Worm (Caenorhabditis elegans) whole organism, late embryonic: ENCODE data around the gene Y45F10B.8.
A peak's percentile ranks its signal among the peaks of the same experiment; 100 is the strongest.

Source experiments
- C38D4.7 ChIP-seq: fragments of 200-800 bp; sonication (Bioruptor generic); optimal IDR thresholded peaks from 2 replicates; lab custom pipeline; 2018; ENCODE audit warnings: mild to moderate bottlenecking, missing genetic modification characterization, moderate library complexity, missing compliant biosample characterization
- ama-1 ChIP-seq: fragments of 150-350 bp; optimal IDR thresholded peaks from 2 replicates; lab custom pipeline; 2014
- ceh-14 ChIP-seq: sonication (generic microtip); optimal IDR thresholded peaks from 2 replicates; lab custom pipeline; 2016; ENCODE audit warnings: missing genotype, missing genetic modification characterization, missing compliant biosample characterization
- ceh-19 ChIP-seq: fragments of 200-800 bp; sonication (Bioruptor generic); optimal IDR thresholded peaks from 2 replicates; lab custom pipeline; 2018; ENCODE audit warnings: mild to moderate bottlenecking, missing genetic modification characterization, missing compliant biosample characterization
- ceh-2 ChIP-seq: sonication (generic microtip); optimal IDR thresholded peaks from 2 replicates; lab custom pipeline; 2016; ENCODE audit warnings: missing genotype, missing genetic modification characterization, missing compliant biosample characterization
- ceh-24 ChIP-seq: sonication (generic microtip); optimal IDR thresholded peaks from 2 replicates; lab custom pipeline; 2016; ENCODE audit warnings: mild to moderate bottlenecking, missing genetic modification characterization, missing compliant biosample characterization
- ceh-30 ChIP-seq: fragments of 150-350 bp; optimal IDR thresholded peaks from 2 replicates; lab custom pipeline; 2014; ENCODE audit warnings: missing biosample characterization, missing genetic modification characterization
- ceh-31 ChIP-seq: sonication (generic microtip); optimal IDR thresholded peaks from 2 replicates; lab custom pipeline; 2016; ENCODE audit warnings: missing genetic modification characterization, missing compliant biosample characterization
- ceh-34 ChIP-seq: sonication (generic microtip); optimal IDR thresholded peaks from 2 replicates; lab custom pipeline; 2016; ENCODE audit warnings: mild to moderate bottlenecking, missing genetic modification characterization, missing compliant biosample characterization
- ceh-45 ChIP-seq: fragments of 200-800 bp; sonication (Bioruptor generic); IDR thresholded peaks from 2 replicates; pipeline ENCODE4 v1.3.6; 2022; ENCODE audit warnings: missing genetic modification reagents, missing genetic modification characterization, missing compliant biosample characterization
- ceh-6 ChIP-seq: fragments of 200-800 bp; sonication (Bioruptor generic); optimal IDR thresholded peaks from 2 replicates; lab custom pipeline; 2018; ENCODE audit warnings: mild to moderate bottlenecking, missing genetic modification characterization, missing compliant biosample characterization
- ceh-9 ChIP-seq: sonication (generic microtip); optimal IDR thresholded peaks from 2 replicates; lab custom pipeline; 2016; ENCODE audit warnings: mild to moderate bottlenecking, missing genetic modification characterization, inconsistent platforms, missing compliant biosample characterization
- che-1 ChIP-seq: sonication (generic microtip); optimal IDR thresholded peaks from 2 replicates; lab custom pipeline; 2016; ENCODE audit warnings: mild to moderate bottlenecking, missing genetic modification characterization, missing compliant biosample characterization
- dmd-4 ChIP-seq: sonication (generic microtip); optimal IDR thresholded peaks from 2 replicates; lab custom pipeline; 2016; ENCODE audit warnings: borderline replicate concordance, missing genetic modification characterization, missing compliant biosample characterization
- dve-1 ChIP-seq: sonication (generic microtip); optimal IDR thresholded peaks from 2 replicates; lab custom pipeline; 2017; ENCODE audit warnings: antibody characterized with exemption, mild to moderate bottlenecking, missing genetic modification characterization, missing compliant biosample characterization
- eyg-1 ChIP-seq: sonication (generic microtip); optimal IDR thresholded peaks from 2 replicates; lab custom pipeline; 2016; ENCODE audit warnings: missing genotype, missing genetic modification characterization, missing compliant biosample characterization
- fax-1 ChIP-seq: sonication (generic microtip); optimal IDR thresholded peaks from 2 replicates; lab custom pipeline; 2016; ENCODE audit warnings: missing genotype, missing genetic modification characterization, missing compliant biosample characterization
- fkh-10 ChIP-seq: fragments of 150-350 bp; optimal IDR thresholded peaks from 2 replicates; lab custom pipeline; 2014; ENCODE audit warnings: missing biosample characterization, missing genetic modification reagents, missing genetic modification characterization
- fkh-6 ChIP-seq: sonication (generic microtip); optimal IDR thresholded peaks from 2 replicates; lab custom pipeline; 2016; ENCODE audit warnings: missing genetic modification characterization, missing compliant biosample characterization
- gmeb-2 ChIP-seq: sonication (generic microtip); optimal IDR thresholded peaks from 2 replicates; lab custom pipeline; 2016; ENCODE audit warnings: missing genetic modification characterization, inconsistent platforms, missing compliant biosample characterization
- hlh-30 ChIP-seq: sonication (generic microtip); optimal IDR thresholded peaks from 2 replicates; lab custom pipeline; 2017; ENCODE audit warnings: antibody characterized with exemption, missing genetic modification characterization, missing compliant biosample characterization; ENCODE audit not compliant: insufficient read depth
- hlh-6 ChIP-seq: sonication (generic microtip); optimal IDR thresholded peaks from 2 replicates; lab custom pipeline; 2016; ENCODE audit warnings: missing genotype, missing genetic modification characterization, missing compliant biosample characterization
- lim-6 ChIP-seq: sonication (generic microtip); optimal IDR thresholded peaks from 2 replicates; lab custom pipeline; 2016; ENCODE audit warnings: missing genetic modification characterization, missing compliant biosample characterization
- madf-2 ChIP-seq: sonication (generic microtip); optimal IDR thresholded peaks from 2 replicates; lab custom pipeline; 2017; ENCODE audit warnings: missing genetic modification characterization, missing compliant biosample characterization
- mec-3 ChIP-seq: sonication (generic microtip); optimal IDR thresholded peaks from 2 replicates; lab custom pipeline; 2016; ENCODE audit warnings: borderline replicate concordance, missing genetic modification characterization, missing compliant biosample characterization
- nfya-1 ChIP-seq: sonication (generic microtip); optimal IDR thresholded peaks from 2 replicates; lab custom pipeline; 2017; ENCODE audit warnings: missing genetic modification characterization, mild to moderate bottlenecking, missing compliant biosample characterization, antibody characterized with exemption, moderate library complexity
- npax-4 ChIP-seq: sonication (generic microtip); optimal IDR thresholded peaks from 2 replicates; lab custom pipeline; 2016; ENCODE audit warnings: missing genetic modification characterization, missing compliant biosample characterization
- odd-2 ChIP-seq: sonication (generic microtip); optimal IDR thresholded peaks from 2 replicates; lab custom pipeline; 2017; ENCODE audit warnings: antibody characterized with exemption, mild to moderate bottlenecking, missing genetic modification characterization, missing compliant biosample characterization
- pha-2 ChIP-seq: sonication (generic microtip); optimal IDR thresholded peaks from 2 replicates; lab custom pipeline; 2017; ENCODE audit warnings: mild to moderate bottlenecking, missing genetic modification characterization, missing compliant biosample characterization
- pha-4 ChIP-seq: fragments of 150-350 bp; optimal IDR thresholded peaks from 2 replicates; lab custom pipeline; 2018; ENCODE audit warnings: missing biosample characterization, missing genetic modification reagents, missing genetic modification characterization
- ref-2 ChIP-seq: sonication (generic microtip); optimal IDR thresholded peaks from 2 replicates; lab custom pipeline; 2016; ENCODE audit warnings: missing genetic modification characterization, missing compliant biosample characterization
- rnt-1 ChIP-seq: sonication (generic microtip); optimal IDR thresholded peaks from 2 replicates; lab custom pipeline; 2016; ENCODE audit warnings: missing genetic modification characterization, missing compliant biosample characterization
- sdc-2 ChIP-seq: sonication (generic microtip); optimal IDR thresholded peaks from 2 replicates; lab custom pipeline; 2016; ENCODE audit warnings: missing genotype, missing genetic modification characterization, missing compliant biosample characterization
- sox-2 ChIP-seq: fragments of 200-800 bp; sonication (Bioruptor generic); IDR thresholded peaks from 2 replicates; pipeline ENCODE4 v1.3.6; 2022; ENCODE audit warnings: missing genetic modification reagents, missing genetic modification characterization, missing compliant biosample characterization
- ttx-3 ChIP-seq: sonication (generic microtip); optimal IDR thresholded peaks from 2 replicates; lab custom pipeline; 2016; ENCODE audit warnings: missing genetic modification reagents, missing genetic modification characterization, missing compliant biosample characterization
- unc-3 ChIP-seq, 2 experiments: fragments of 200-800 bp in 1 of 2; sonication (Bioruptor generic) in 1 of 2; sonication (generic microtip) in 1 of 2; conservative IDR thresholded peaks in 1 of 2; optimal IDR thresholded peaks in 1 of 2; 2 replicates each; pipeline versions ENCODE4 v1.3.6 to Lab custom; 2016 to 2022; ENCODE audit warnings: missing compliant biosample characterization in 2 of 2, missing genetic modification characterization in 2 of 2, missing genetic modification reagents in 1 of 2
- unc-42 ChIP-seq: sonication (generic microtip); optimal IDR thresholded peaks from 2 replicates; lab custom pipeline; 2016; ENCODE audit warnings: missing genotype, missing genetic modification characterization, missing compliant biosample characterization
- ztf-16 ChIP-seq: sonication (generic microtip); optimal IDR thresholded peaks from 2 replicates; lab custom pipeline; 2017; ENCODE audit warnings: missing genetic modification characterization, missing compliant biosample characterization

Gene Y45F10B.8

ce11 chrIV:13564284-13564683, 13.8 kb downstream of the Y45F10B.8 start:
- no peak for TF ChIP-seq ceh-19 (GFP tag; lab: Kevin White, UChicago)
- peak; percentile 28 for TF ChIP-seq unc-42
- TF ChIP-seq unc-3 (GFP tag; conservative IDR thresholded peaks at IDR 0.05; lab: Robert Waterston, UW) = no peak
- no peak for TF ChIP-seq unc-3 (tag; optimal IDR thresholded peaks at IDR 0.05; lab: Kevin White, UChicago)
- TF ChIP-seq, all 69 proteins: peak for 1

ce11 chrIV:13561629-13562028, 16.4 kb downstream of the Y45F10B.8 start, which contains the start of the genes Y45F10B.13 and qui-1:
Gene Y45F10B.13, minus strand, starts transcription at chrIV:13561729.
Gene qui-1, plus strand, starts transcription at chrIV:13561861.
- TF ChIP-seq ceh-2 = no peak
- no peak for TF ChIP-seq lim-6
- TF ChIP-seq nfya-1 (tag; lab: Kevin White, UChicago) = no peak
- TF ChIP-seq ttx-3 = no peak
- no peak for TF ChIP-seq sox-2 (GFP tag; lab: Robert Waterston, UW)
- TF ChIP-seq fkh-6 (tag; lab: Kevin White, UChicago) = no peak
- no peak for TF ChIP-seq npax-4 (tag; lab: Kevin White, UChicago)
- no peak for TF ChIP-seq fax-1
- TF ChIP-seq pha-4 (tag; lab: Kevin White, UChicago) = no peak
- TF ChIP-seq ceh-14 (tag; lab: Kevin White, UChicago) = no peak
- no peak for TF ChIP-seq ceh-30
- no peak for TF ChIP-seq C38D4.7 (GFP tag; lab: Kevin White, UChicago)
- TF ChIP-seq hlh-30 (tag; lab: Kevin White, UChicago) = no peak
- TF ChIP-seq dve-1 (tag; lab: Kevin White, UChicago) = no peak
- TF ChIP-seq mec-3 (tag; lab: Kevin White, UChicago) = no peak
- TF ChIP-seq sdc-2 = no peak
- no peak for TF ChIP-seq pha-2 (tag; lab: Kevin White, UChicago)
- no peak for TF ChIP-seq madf-2 (tag; lab: Kevin White, UChicago)

DNA sequence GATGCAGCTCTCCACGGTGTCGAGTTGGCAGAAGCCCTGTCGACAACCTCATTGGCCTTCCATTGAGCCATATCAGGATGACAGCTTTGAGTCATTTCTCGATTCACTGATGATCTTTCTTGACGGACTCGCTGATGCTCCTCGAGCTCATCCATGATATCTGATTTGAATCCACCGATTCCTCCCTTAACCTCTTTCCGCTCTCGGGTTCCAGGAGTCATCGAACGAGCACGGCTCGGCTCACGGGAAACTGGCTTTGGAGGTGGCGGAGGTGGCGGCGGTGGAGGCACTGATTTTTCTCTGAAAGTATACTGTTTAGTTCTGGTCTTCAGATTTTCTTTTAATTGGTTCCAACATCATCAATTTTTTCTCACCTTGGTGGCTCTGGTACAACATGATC, 19.1 kb downstream of the Y45F10B.8 start:
- TF ChIP-seq ceh-6 (GFP tag; lab: Kevin White, UChicago) (no peak), ceh-9 (tag; lab: Kevin White, UChicago) (no peak), npax-4 (tag; lab: Kevin White, UChicago) (no peak), pha-4 (tag; lab: Kevin White, UChicago) (no peak), unc-42 (no peak), dmd-4 (no peak), fkh-6 (tag; lab: Kevin White, UChicago) (no peak), gmeb-2 (tag; lab: Kevin White, UChicago) (no peak), ceh-34 (tag; lab: Kevin White, UChicago) (no peak)

DNA sequence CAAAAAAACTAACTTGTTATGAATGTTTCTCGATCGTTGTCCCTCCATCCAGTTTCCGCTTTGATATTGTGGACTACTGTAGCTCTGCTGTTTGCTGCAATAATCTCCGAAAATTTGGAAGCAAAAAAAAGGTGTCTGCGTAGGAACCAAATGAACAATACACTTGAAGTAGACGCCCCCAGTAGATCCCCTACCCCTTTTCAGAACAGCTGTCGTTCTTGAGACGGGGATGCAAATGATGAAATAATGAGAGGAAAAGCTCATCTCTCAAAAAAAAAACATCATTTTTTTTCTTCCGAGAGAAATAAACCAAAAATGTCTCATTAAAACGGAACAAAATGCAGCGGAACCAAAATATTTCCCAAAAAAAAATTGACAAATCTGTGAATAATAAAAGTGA, 20.7 kb downstream of the Y45F10B.8 start:
- TF ChIP-seq hlh-6 (tag; lab: Kevin White, UChicago) (no peak), fkh-10 (GFP tag; lab: Kevin White, UChicago) (no peak), unc-42 (no peak), ceh-31 (tag; lab: Kevin White, UChicago) (no peak), ref-2 (tag; lab: Kevin White, UChicago) (no peak), odd-2 (tag; lab: Kevin White, UChicago) (no peak), ztf-16 (tag; lab: Kevin White, UChicago) (no peak), rnt-1 (no peak), che-1 (tag; lab: Kevin White, UChicago) (no peak), eyg-1 (no peak), ceh-45 (no peak), fax-1 (no peak), hlh-30 (tag; lab: Kevin White, UChicago) (no peak), ceh-24 (tag; lab: Kevin White, UChicago) (no peak), ama-1 (no peak), ceh-9 (tag; lab: Kevin White, UChicago) (no peak), unc-3 (GFP tag; conservative IDR thresholded peaks at IDR 0.05; lab: Robert Waterston, UW) (no peak), unc-3 (tag; optimal IDR thresholded peaks at IDR 0.05; lab: Kevin White, UChicago) (no peak), fkh-6 (tag; lab: Kevin White, UChicago) (no peak)
